Worm (Caenorhabditis elegans) whole organism, L2 larva: ENCODE measurements around the gene fbxa-52.

Experiments
- C34F6.9 ChIP-seq: fragments of 150-350 bp; optimal IDR thresholded peaks from 2 replicates; lab custom pipeline; 2014; ENCODE audit warnings: missing biosample characterization, missing genetic modification characterization
- F13H6.1 ChIP-seq: sonication (generic microtip); optimal IDR thresholded peaks from 2 replicates; lab custom pipeline; 2016; ENCODE audit warnings: missing genetic modification characterization, missing compliant biosample characterization
- R02D3.7 ChIP-seq: fragments of 150-350 bp; optimal IDR thresholded peaks from 2 replicates; lab custom pipeline; 2014; ENCODE audit warnings: missing biosample characterization, missing genetic modification characterization
- ZK546.5 ChIP-seq: sonication (generic microtip); optimal IDR thresholded peaks from 2 replicates; lab custom pipeline; 2017; ENCODE audit warnings: missing biosample characterization, missing genetic modification characterization
- alr-1 ChIP-seq: fragments of 150-350 bp; optimal IDR thresholded peaks from 2 replicates; lab custom pipeline; 2014; ENCODE audit warnings: missing biosample characterization, missing genetic modification characterization
- aly-2 ChIP-seq: fragments of 150-350 bp; optimal IDR thresholded peaks from 2 replicates; lab custom pipeline; 2014; ENCODE audit warnings: missing biosample characterization, missing genetic modification characterization
- blmp-1 ChIP-seq: sonication (generic microtip); optimal IDR thresholded peaks from 2 replicates; lab custom pipeline; 2017; ENCODE audit warnings: missing genetic modification characterization, mild to moderate bottlenecking, missing compliant biosample characterization, antibody characterized with exemption, moderate library complexity; ENCODE audit not compliant: insufficient read depth
- crh-2 ChIP-seq: sonication (generic microtip); optimal IDR thresholded peaks from 2 replicates; lab custom pipeline; 2017; ENCODE audit warnings: missing biosample characterization, missing genetic modification characterization
- dmd-4 ChIP-seq: sonication (generic microtip); optimal IDR thresholded peaks from 2 replicates; lab custom pipeline; 2017; ENCODE audit warnings: missing biosample characterization, missing genetic modification characterization
- elt-3 ChIP-seq: sonication (generic microtip); optimal IDR thresholded peaks from 2 replicates; lab custom pipeline; 2017; ENCODE audit warnings: missing biosample characterization, missing genetic modification characterization
- gmeb-1 ChIP-seq: fragments of 150-350 bp; optimal IDR thresholded peaks from 2 replicates; lab custom pipeline; 2014; ENCODE audit warnings: missing biosample characterization, missing genetic modification characterization
- lin-13 ChIP-seq: fragments of 150-350 bp; optimal IDR thresholded peaks from 2 replicates; lab custom pipeline; 2014; ENCODE audit warnings: missing biosample characterization, missing genetic modification reagents, missing genetic modification characterization
- lsy-2 ChIP-seq, 2 experiments: fragments of 150-350 bp in 1 of 2; sonication (generic microtip) in 1 of 2; optimal IDR thresholded peaks; 2 replicates each; lab custom pipeline; 2014 to 2017; ENCODE audit warnings: missing biosample characterization in 2 of 2, missing genetic modification characterization in 2 of 2
- mab-5 ChIP-seq: fragments of 150-350 bp; optimal IDR thresholded peaks from 2 replicates; lab custom pipeline; 2014; ENCODE audit warnings: missing biosample characterization, missing genetic modification characterization
- mbf-1 ChIP-seq: sonication (generic microtip); optimal IDR thresholded peaks from 2 replicates; lab custom pipeline; 2017; ENCODE audit warnings: missing biosample characterization, missing genetic modification characterization
- mdl-1 ChIP-seq, 2 experiments: fragments of 150-350 bp in 1 of 2; sonication (generic microtip) in 1 of 2; optimal IDR thresholded peaks; 2 replicates each; lab custom pipeline; 2017; ENCODE audit warnings: missing biosample characterization in 2 of 2, missing genetic modification characterization in 2 of 2
- nhr-10 ChIP-seq: sonication (generic microtip); optimal IDR thresholded peaks from 2 replicates; lab custom pipeline; 2017; ENCODE audit warnings: missing biosample characterization, missing genetic modification characterization
- nhr-11 ChIP-seq: fragments of 150-350 bp; optimal IDR thresholded peaks from 2 replicates; lab custom pipeline; 2014; ENCODE audit warnings: missing biosample characterization, missing genetic modification characterization
- nhr-12 ChIP-seq: fragments of 150-350 bp; optimal IDR thresholded peaks from 2 replicates; lab custom pipeline; 2014; ENCODE audit warnings: missing biosample characterization, missing genetic modification characterization
- nhr-129 ChIP-seq: fragments of 150-350 bp; optimal IDR thresholded peaks from 2 replicates; lab custom pipeline; 2014; ENCODE audit warnings: missing biosample characterization, missing genetic modification characterization
- nhr-21 ChIP-seq: fragments of 150-350 bp; optimal IDR thresholded peaks from 2 replicates; lab custom pipeline; 2014; ENCODE audit warnings: missing biosample characterization, missing genetic modification characterization
- nhr-25 ChIP-seq: fragments of 150-350 bp; sonication (generic microtip); optimal IDR thresholded peaks from 3 replicates; lab custom pipeline; 2014; ENCODE audit warnings: missing biosample characterization, missing genetic modification characterization
- nhr-6 ChIP-seq: fragments of 150-350 bp; optimal IDR thresholded peaks from 2 replicates; lab custom pipeline; 2014; ENCODE audit warnings: missing biosample characterization, missing genetic modification characterization
- nhr-77 ChIP-seq: fragments of 150-350 bp; optimal IDR thresholded peaks from 2 replicates; lab custom pipeline; 2014; ENCODE audit warnings: missing biosample characterization, missing genetic modification characterization
- peb-1 ChIP-seq: fragments of 150-350 bp; optimal IDR thresholded peaks from 2 replicates; lab custom pipeline; 2014; ENCODE audit warnings: missing biosample characterization, missing genetic modification characterization
- sem-4 ChIP-seq: fragments of 150-350 bp; optimal IDR thresholded peaks from 2 replicates; lab custom pipeline; 2014; ENCODE audit warnings: missing biosample characterization, missing genetic modification reagents, missing genetic modification characterization
- skn-1 ChIP-seq: sonication (generic microtip); optimal IDR thresholded peaks from 2 replicates; lab custom pipeline; 2017; ENCODE audit warnings: missing biosample characterization, missing genetic modification characterization
- sma-3 ChIP-seq: sonication (generic microtip); optimal IDR thresholded peaks from 2 replicates; lab custom pipeline; 2016; ENCODE audit warnings: missing genetic modification reagents, missing genetic modification characterization, missing compliant biosample characterization
- sma-9 ChIP-seq, 2 experiments: fragments of 150-350 bp in 1 of 2; sonication (generic microtip) in 1 of 2; optimal IDR thresholded peaks; 2 replicates each; lab custom pipeline; 2014 to 2016; ENCODE audit warnings: missing genetic modification characterization in 2 of 2, mild to moderate bottlenecking in 1 of 2, missing biosample characterization in 1 of 2, missing compliant biosample characterization in 1 of 2, missing genetic modification reagents in 1 of 2, moderate library complexity in 1 of 2
- snpc-4 ChIP-seq: fragments of 150-350 bp; optimal IDR thresholded peaks from 2 replicates; lab custom pipeline; 2014; ENCODE audit warnings: missing biosample characterization, missing genetic modification characterization
- unc-39 ChIP-seq: fragments of 150-350 bp; optimal IDR thresholded peaks from 2 replicates; lab custom pipeline; 2014; ENCODE audit warnings: missing biosample characterization, missing genetic modification characterization
- unc-55 ChIP-seq: fragments of 150-350 bp; sonication (generic microtip); optimal IDR thresholded peaks from 3 replicates; lab custom pipeline; 2014; ENCODE audit warnings: missing biosample characterization, missing genetic modification reagents, missing genetic modification characterization
- unc-62 ChIP-seq: fragments of 150-350 bp; optimal IDR thresholded peaks from 2 replicates; lab custom pipeline; 2014; ENCODE audit warnings: missing biosample characterization, missing genetic modification reagents, missing genetic modification characterization
- zag-1 ChIP-seq: fragments of 150-350 bp; optimal IDR thresholded peaks from 2 replicates; lab custom pipeline; 2014; ENCODE audit warnings: missing biosample characterization, missing genetic modification characterization
- ztf-1 ChIP-seq: fragments of 200-800 bp; sonication (Bioruptor generic); conservative IDR thresholded peaks from 2 replicates; pipeline ENCODE4 v1.3.6; 2022; ENCODE audit warnings: missing genetic modification characterization, missing compliant biosample characterization
- ztf-11 ChIP-seq: sonication (generic microtip); optimal IDR thresholded peaks from 2 replicates; lab custom pipeline; 2017; ENCODE audit warnings: missing biosample characterization, missing genetic modification characterization
- ztf-4 ChIP-seq: fragments of 150-350 bp; optimal IDR thresholded peaks from 2 replicates; lab custom pipeline; 2014; ENCODE audit warnings: missing biosample characterization, missing genetic modification characterization

Gene fbxa-52

DNA sequence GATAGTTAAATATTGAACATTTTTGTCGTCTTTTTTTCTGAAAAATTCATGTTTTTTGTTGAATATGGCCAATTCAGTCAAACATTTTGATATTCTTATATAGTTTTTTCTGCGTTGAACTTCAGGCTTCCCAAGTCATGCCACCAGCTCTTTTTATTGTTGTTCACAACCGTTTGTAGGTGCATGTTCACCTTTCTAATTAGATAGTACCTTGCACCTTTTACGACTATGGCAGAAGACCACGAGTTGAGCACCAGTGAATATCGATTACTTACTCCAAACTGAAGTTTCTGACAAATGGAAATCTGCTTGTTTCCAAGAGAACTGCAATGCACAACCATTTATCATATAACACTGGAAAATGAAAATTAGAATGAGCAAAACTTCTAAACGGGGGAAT is 36.6 kb downstream of the fbxa-52 start:
- TF ChIP-seq lsy-2 (tag; optimal IDR thresholded peaks at IDR 0.05; lab: Kevin White, UChicago): no peak
- TF ChIP-seq mdl-1 (tag; optimal IDR thresholded peaks at IDR 0.05; lab: Kevin White, UChicago): no peak
- TF ChIP-seq nhr-129 (tag; lab: Kevin White, UChicago): no peak

DNA sequence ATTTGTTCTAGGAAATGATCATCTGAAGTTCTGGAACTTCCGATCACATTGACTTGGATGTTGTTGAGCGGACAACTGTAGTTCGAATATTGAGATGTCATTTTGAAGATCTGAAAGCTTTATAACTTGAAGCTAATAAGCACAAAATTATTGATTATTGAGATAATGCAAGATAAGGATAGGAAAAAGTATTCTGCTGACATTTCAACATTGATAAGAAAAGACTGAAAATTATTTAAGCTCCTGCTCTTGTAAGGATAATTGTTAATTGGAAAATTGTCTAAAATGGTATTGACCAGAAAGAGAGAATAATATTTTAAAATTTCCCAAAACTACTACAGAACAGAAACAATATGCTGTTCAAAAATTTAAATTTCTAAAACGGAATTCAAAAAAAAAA is 38.4 kb downstream of the fbxa-52 start, which contains the start of gene tbx-31:
TSS of gene tbx-31 (minus strand) at position 101 of the 400 bp plus-strand sequence.
- no peak for TF ChIP-seq nhr-25
- no peak for TF ChIP-seq lin-13 (GFP tag; lab: Kevin White, UChicago)
- no peak for TF ChIP-seq alr-1 (tag; lab: Kevin White, UChicago)
- no peak for TF ChIP-seq mbf-1 (tag; lab: Kevin White, UChicago)
- no peak for TF ChIP-seq nhr-6 (tag; lab: Kevin White, UChicago)
- no peak for TF ChIP-seq nhr-129 (tag; lab: Kevin White, UChicago)
- no peak for TF ChIP-seq nhr-12 (tag; lab: Kevin White, UChicago)
- no peak for TF ChIP-seq lsy-2 (tag; optimal IDR thresholded peaks at IDR 0.05; lab: Kevin White, UChicago)
- no peak for TF ChIP-seq mab-5 (tag; lab: Kevin White, UChicago)
- no peak for TF ChIP-seq elt-3
- TF ChIP-seq F13H6.1 (tag; lab: Kevin White, UChicago): no peak
- no peak for TF ChIP-seq ZK546.5 (tag; lab: Kevin White, UChicago)
- no peak for TF ChIP-seq zag-1 (tag; lab: Kevin White, UChicago)
- TF ChIP-seq C34F6.9 (tag; lab: Kevin White, UChicago): no peak

DNA sequence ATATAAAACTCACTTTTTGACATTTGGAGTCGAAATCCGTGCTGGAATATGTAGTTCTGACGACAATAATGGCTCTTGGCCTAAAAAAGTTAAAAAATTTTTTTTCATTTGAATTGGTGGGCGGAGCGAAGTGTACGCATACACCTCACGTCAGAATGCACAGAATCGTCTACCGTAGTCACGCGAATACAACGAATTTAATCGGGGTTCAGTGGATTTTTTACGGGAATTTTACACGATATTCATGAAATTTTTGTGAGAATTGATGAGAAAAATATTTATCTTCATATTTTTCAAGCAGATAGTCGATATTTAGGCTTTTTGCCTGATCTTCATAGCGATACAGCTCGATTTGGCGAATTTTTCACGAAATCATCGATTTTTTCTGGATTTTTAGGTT is 43.7 kb downstream of the fbxa-52 start, which contains the start of gene R09H3.3:
TSS of gene R09H3.3 (minus strand) at position 101 of the 400 bp plus-strand sequence.
- no peak for TF ChIP-seq peb-1 (tag; lab: Kevin White, UChicago)
- TF ChIP-seq aly-2 (tag; lab: Kevin White, UChicago): no peak
- no peak for TF ChIP-seq sma-3
- no peak for TF ChIP-seq ztf-4 (tag; lab: Kevin White, UChicago)
- no peak for TF ChIP-seq nhr-21 (tag; lab: Kevin White, UChicago)
- no peak for TF ChIP-seq nhr-129 (tag; lab: Kevin White, UChicago)
- no peak for TF ChIP-seq sem-4
- no peak for TF ChIP-seq ztf-11 (tag; lab: Kevin White, UChicago)
- no peak for TF ChIP-seq unc-62 (GFP tag; lab: Kevin White, UChicago)
- no peak for TF ChIP-seq skn-1
- no peak for TF ChIP-seq lsy-2 (tag; optimal IDR thresholded peaks at IDR 0.05; lab: Kevin White, UChicago)
- no peak for TF ChIP-seq unc-39 (tag; lab: Kevin White, UChicago)
- TF ChIP-seq nhr-77 (tag; lab: Kevin White, UChicago): no peak
- TF ChIP-seq blmp-1 (tag; lab: Kevin White, UChicago): no peak
- TF ChIP-seq R02D3.7 (tag; lab: Kevin White, UChicago): no peak
- no peak for TF ChIP-seq lin-13 (GFP tag; lab: Kevin White, UChicago)
- no peak for TF ChIP-seq mbf-1 (tag; lab: Kevin White, UChicago)
- no peak for TF ChIP-seq snpc-4 (tag; lab: Kevin White, UChicago)
- TF ChIP-seq gmeb-1: no peak

- TF ChIP-seq nhr-10 (no peak), sma-3 (no peak), nhr-11 (tag; lab: Kevin White, UChicago) (no peak), unc-39 (tag; lab: Kevin White, UChicago) (no peak), ztf-1 (GFP tag; lab: Robert Waterston, UW) (no peak), mbf-1 (tag; lab: Kevin White, UChicago) (no peak), skn-1 (no peak), peb-1 (tag; lab: Kevin White, UChicago) (no peak), unc-55 (GFP tag; lab: Kevin White, UChicago) (no peak), alr-1 (tag; lab: Kevin White, UChicago) (no peak), lin-13 (GFP tag; lab: Kevin White, UChicago) (no peak), mdl-1 (tag; optimal IDR thresholded peaks at IDR 0.05; lab: Kevin White, UChicago) (no peak), crh-2 (tag; lab: Kevin White, UChicago) (no peak), sma-9 (GFP tag; optimal IDR thresholded peaks at IDR 0.05; lab: Kevin White, UChicago) (no peak), sma-9 (tag; optimal IDR thresholded peaks at IDR 0.05; lab: Kevin White, UChicago) (no peak), aly-2 (tag; lab: Kevin White, UChicago) (no peak), dmd-4 (tag; lab: Kevin White, UChicago) (no peak)
These were observed 45.4 kb downstream of the fbxa-52 start for ce11 chrX:1667056-1667455.
